Fruit fly (Drosophila melanogaster): ENCODE measurements around the gene CG16727.

The CG16727 gene

DNA sequence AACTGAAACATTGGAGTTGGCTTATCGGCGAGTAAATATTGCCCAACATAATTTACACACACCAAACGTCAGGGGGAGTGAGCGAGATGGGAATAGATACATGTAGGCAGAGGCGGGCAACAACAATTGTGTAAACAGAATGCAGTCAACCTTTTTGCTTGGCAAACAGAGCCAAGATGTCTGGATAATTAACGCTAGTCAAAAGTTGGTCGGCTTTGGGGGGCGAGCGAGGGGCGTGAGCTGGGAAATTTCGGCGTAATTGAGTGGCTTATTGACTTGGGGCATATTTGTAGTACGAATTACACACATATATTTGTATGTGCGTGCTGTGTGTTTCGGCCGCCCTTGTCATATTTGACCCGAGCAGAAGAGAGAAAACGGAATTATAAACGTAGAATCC lies 28.4 kb upstream of the CG16727 start:
- TF ChIP-seq CG34367 (tag; optimal IDR thresholded peaks at IDR 0.05) (peak; percentile 25), CG13204 (GFP tag; optimal IDR thresholded peaks at IDR 0.05) (peak; percentile 28), CG32121 (GFP tag; IDR thresholded peaks at IDR 0.05) (no peak), Snoo (tag; optimal IDR thresholded peaks at IDR 0.05) (peak; percentile 28)

DNA sequence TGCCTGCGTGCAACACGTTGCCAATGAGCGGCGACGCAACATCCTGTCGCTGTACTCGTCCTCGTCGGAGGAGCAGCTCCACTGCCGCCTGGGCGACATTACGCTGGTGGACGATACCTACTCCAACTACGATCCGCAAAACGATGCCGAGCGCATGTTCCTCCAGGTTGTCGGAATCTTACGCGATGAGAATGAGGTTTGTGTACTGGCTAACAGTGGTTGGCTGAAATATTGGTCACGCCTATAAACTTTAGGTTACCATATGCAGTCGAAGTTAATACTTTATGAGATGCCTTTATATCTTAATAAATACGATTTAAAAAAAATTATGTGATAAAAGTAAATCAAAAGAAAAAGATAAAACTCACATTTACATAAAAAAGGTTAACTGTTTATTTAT lies 26.9 kb upstream of the CG16727 start:
- TF ChIP-seq D1 (tag; optimal IDR thresholded peaks at IDR 0.05) (no peak), CG15710 (tag; optimal IDR thresholded peaks at IDR 0.05) (no peak), CG10348 (GFP tag; IDR thresholded peaks at IDR 0.05) (no peak), fd96Ca (GFP tag; IDR thresholded peaks at IDR 0.05) (no peak), CG8301 (tag; optimal IDR thresholded peaks at IDR 0.05) (no peak), CG9948 (tag; optimal IDR thresholded peaks at IDR 0.05) (no peak), CG4496 (GFP tag; IDR thresholded peaks at IDR 0.05) (no peak), rn (GFP tag; IDR thresholded peaks at IDR 0.05) (no peak), Pif1B (GFP tag; optimal IDR thresholded peaks at IDR 0.05) (no peak), CG14655 (GFP tag; optimal IDR thresholded peaks at IDR 0.05) (no peak), Pif1A (GFP tag; optimal IDR thresholded peaks at IDR 0.05) (no peak), CG12605 (GFP tag; IDR thresholded peaks at IDR 0.05) (no peak), CG17806 (tag; optimal IDR thresholded peaks at IDR 0.05) (no peak), CG13204 (GFP tag; optimal IDR thresholded peaks at IDR 0.05) (no peak), EcR (GFP tag; optimal IDR thresholded peaks at IDR 0.05) (no peak)

- TF ChIP-seq Ets98B (GFP tag; IDR thresholded peaks at IDR 0.05): no peak
- TF ChIP-seq fd96Ca (GFP tag; IDR thresholded peaks at IDR 0.05): no peak
- peak; percentile 77 for TF ChIP-seq EcR (GFP tag; optimal IDR thresholded peaks at IDR 0.05)
These were observed 25.5 kb upstream of the CG16727 start for dm6 chr3R:19587652-19588051.

dm6 chr3R:19598855-19599254 lies 14.3 kb upstream of the CG16727 start, which contains the start of gene Cpr92A:
Gene Cpr92A (minus strand): TSS chr3R:19598955.
- TF ChIP-seq CG10348 (GFP tag; IDR thresholded peaks at IDR 0.05) (no peak), CG17806 (tag; optimal IDR thresholded peaks at IDR 0.05) (no peak), CG8159 (tag; optimal IDR thresholded peaks at IDR 0.05) (no peak), CG13204 (GFP tag; optimal IDR thresholded peaks at IDR 0.05) (no peak)

dm6 chr3R:19600335-19600734 lies 12.8 kb upstream of the CG16727 start, which contains the start of gene CG7333:
Gene CG7333 (plus strand): TSS chr3R:19600635.
- no peak for TF ChIP-seq CG8159 (tag; optimal IDR thresholded peaks at IDR 0.05)
- no peak for TF ChIP-seq CG15710 (tag; optimal IDR thresholded peaks at IDR 0.05)

dm6 chr3R:19602996-19603395 lies 10.2 kb upstream of the CG16727 start, which contains the start of gene CG7342:
Gene CG7342 (plus strand): TSS chr3R:19603375.
- no peak for TF ChIP-seq CG15710 (tag; optimal IDR thresholded peaks at IDR 0.05)
- no peak for TF ChIP-seq CG8301 (tag; optimal IDR thresholded peaks at IDR 0.05)
- TF ChIP-seq EcR (GFP tag; optimal IDR thresholded peaks at IDR 0.05): no peak
- no peak for TF ChIP-seq gl (tag; optimal IDR thresholded peaks at IDR 0.05)
- TF ChIP-seq CG8159 (tag; optimal IDR thresholded peaks at IDR 0.05): no peak
- no peak for TF ChIP-seq fd96Ca (GFP tag; IDR thresholded peaks at IDR 0.05)

dm6 chr3R:19606954-19607353 lies 6.2 kb upstream of the CG16727 start, which contains the start of gene CG17751:
Gene CG17751 (plus strand): TSS chr3R:19607254.
- TF ChIP-seq CG32121 (GFP tag; IDR thresholded peaks at IDR 0.05) (no peak), CG12605 (GFP tag; IDR thresholded peaks at IDR 0.05) (no peak), CG10348 (GFP tag; IDR thresholded peaks at IDR 0.05) (no peak), CG13204 (GFP tag; optimal IDR thresholded peaks at IDR 0.05) (no peak), Pif1A (GFP tag; optimal IDR thresholded peaks at IDR 0.05) (no peak), gl (tag; optimal IDR thresholded peaks at IDR 0.05) (no peak), CG8159 (tag; optimal IDR thresholded peaks at IDR 0.05) (no peak), fd96Ca (GFP tag; IDR thresholded peaks at IDR 0.05) (no peak), CG8301 (tag; optimal IDR thresholded peaks at IDR 0.05) (no peak)

DNA sequence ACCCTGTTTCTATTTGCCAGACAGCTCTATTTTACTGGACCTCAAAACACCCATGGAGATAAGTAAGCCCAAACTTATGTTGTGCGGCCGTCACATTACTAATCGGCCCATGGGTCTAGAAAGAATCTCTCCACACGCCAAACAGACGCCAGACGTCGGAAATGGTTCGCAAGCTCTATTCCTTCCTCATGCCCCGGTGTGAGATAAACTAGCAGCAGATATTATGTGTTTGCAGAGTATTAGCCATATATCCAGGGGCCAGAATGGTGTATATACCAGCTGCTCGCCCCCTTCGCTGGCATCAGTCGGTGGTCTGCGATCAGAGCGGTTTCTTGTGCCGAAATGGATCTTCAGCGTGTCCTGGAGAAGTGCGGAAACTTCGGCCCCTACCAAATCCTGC lies 3.3 kb upstream of the CG16727 start, which contains the start of gene CG17752:
Gene CG17752, plus strand, starts transcription at position 301 of the 400 bp plus-strand sequence.
- no peak for TF ChIP-seq CG32121 (GFP tag; IDR thresholded peaks at IDR 0.05)

dm6 chr3R:19619908-19620307 lies 6.7 kb downstream of the CG16727 start:
- TF ChIP-seq CG4496 (GFP tag; IDR thresholded peaks at IDR 0.05) (0 out of 3 replicates have a peak, but pooled peaks have one; percentile 43), CG15710 (tag; optimal IDR thresholded peaks at IDR 0.05) (no peak)

Measured in whole organism, pupa.